Worm (Caenorhabditis elegans) whole organism, L3 larva: ENCODE results near the gene bra-1.

Experiments used
- ama-1 ChIP-seq: fragments of 150-350 bp; optimal IDR thresholded peaks from 2 replicates; lab custom pipeline; 2018
- nhr-28 ChIP-seq: fragments of 150-350 bp; optimal IDR thresholded peaks from 2 replicates; lab custom pipeline; 2014; ENCODE audit warnings: missing biosample characterization, missing genetic modification characterization
- nhr-77 ChIP-seq: fragments of 150-350 bp; optimal IDR thresholded peaks from 2 replicates; lab custom pipeline; 2014; ENCODE audit warnings: missing biosample characterization, missing genetic modification characterization
- sea-2 ChIP-seq: fragments of 150-350 bp; sonication (generic microtip); optimal IDR thresholded peaks from 4 replicates; lab custom pipeline; 2014; ENCODE audit warnings: missing biosample characterization, missing genetic modification reagents, missing genetic modification characterization

DNA sequence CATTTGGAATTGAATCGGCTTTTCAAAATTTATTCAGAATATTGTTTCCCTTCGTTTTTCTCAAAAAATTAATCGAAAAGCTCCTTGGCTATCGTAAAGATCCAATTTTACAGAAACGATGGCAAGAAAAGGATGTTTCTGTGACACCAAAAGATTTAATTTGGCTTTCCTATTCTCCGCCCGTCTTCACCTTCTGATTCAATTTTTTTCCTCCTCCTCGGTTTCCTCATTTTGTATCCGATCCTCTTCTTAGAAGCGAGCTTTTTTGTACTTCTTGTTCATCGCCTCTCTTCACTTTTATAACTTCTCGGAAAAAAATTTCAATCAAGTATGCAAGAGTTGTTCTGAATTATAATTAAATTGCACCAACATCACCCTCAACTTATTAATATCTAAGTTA lies 11.8 kb downstream of the bra-1 start:
- TF ChIP-seq nhr-77 (no peak), nhr-28 (no peak), ama-1 (lab: Kevin White, UChicago) (no peak), sea-2 (no peak)
